Worm (Caenorhabditis elegans) whole organism, L4 larva: Measurements from ENCODE around the gene srx-21.

Source experiments
- D1046.2 ChIP-seq: fragments of 200-800 bp; sonication (Bioruptor generic); IDR thresholded peaks from 2 replicates; pipeline ENCODE4 v1.3.6; 2022; ENCODE audit warnings: missing genetic modification characterization, missing compliant biosample characterization
- F10B5.3 ChIP-seq: sonication (generic microtip); optimal IDR thresholded peaks from 2 replicates; lab custom pipeline; 2016; ENCODE audit warnings: mild to moderate bottlenecking, missing genetic modification characterization, missing compliant biosample characterization
- F37D6.2 ChIP-seq: sonication (generic microtip); optimal IDR thresholded peaks from 2 replicates; lab custom pipeline; 2016; ENCODE audit warnings: mild to moderate bottlenecking, missing genetic modification characterization, missing compliant biosample characterization
- F44E2.7 ChIP-seq: fragments of 200-800 bp; sonication (Bioruptor generic); IDR thresholded peaks from 2 replicates; pipeline ENCODE4 v2.1.2; 2022; ENCODE audit warnings: missing genetic modification characterization, missing compliant biosample characterization
- F49E8.2 ChIP-seq: sonication (generic microtip); optimal IDR thresholded peaks from 2 replicates; lab custom pipeline; 2016; ENCODE audit warnings: missing compliant biosample characterization, mild to moderate bottlenecking, missing genetic modification characterization, borderline replicate concordance
- T20F7.1 ChIP-seq: fragments of 200-800 bp; sonication (Bioruptor generic); optimal IDR thresholded peaks from 2 replicates; lab custom pipeline; 2018; ENCODE audit warnings: mild to moderate bottlenecking, missing genetic modification characterization, missing compliant biosample characterization
- Y5F2A.4 ChIP-seq: fragments of 200-800 bp; sonication (Bioruptor generic); optimal IDR thresholded peaks from 2 replicates; lab custom pipeline; 2018; ENCODE audit warnings: mild to moderate bottlenecking, missing genetic modification characterization, missing compliant biosample characterization
- ZK546.5 ChIP-seq, 2 experiments: sonication (generic microtip); optimal IDR thresholded peaks; 2 replicates each; lab custom pipeline; 2017; ENCODE audit warnings: missing biosample characterization in 2 of 2, missing genetic modification characterization in 2 of 2
- aha-1 ChIP-seq: fragments of 150-350 bp; peaks from one replicate; lab custom pipeline; 2014; ENCODE audit warnings: missing biosample characterization, missing genetic modification characterization
- ama-1 ChIP-seq: fragments of 150-350 bp; optimal IDR thresholded peaks from 2 replicates; lab custom pipeline; 2014; ENCODE audit warnings: inconsistent platforms, mixed read lengths
- attf-4 ChIP-seq: sonication (generic microtip); optimal IDR thresholded peaks from 3 replicates; lab custom pipeline; 2017; ENCODE audit warnings: missing biosample characterization, missing genetic modification characterization
- ceh-20 ChIP-seq: fragments of 200-800 bp; sonication (Bioruptor generic); IDR thresholded peaks from 2 replicates; pipeline ENCODE4 v1.3.6; 2022; ENCODE audit warnings: missing genetic modification reagents, missing genetic modification characterization, missing compliant biosample characterization
- ceh-32 ChIP-seq: sonication (generic microtip); optimal IDR thresholded peaks from 2 replicates; lab custom pipeline; 2016; ENCODE audit warnings: mild to moderate bottlenecking, missing genetic modification characterization, missing compliant biosample characterization; ENCODE audit not compliant: poor library complexity
- ceh-82 ChIP-seq: sonication (generic microtip); optimal IDR thresholded peaks from 2 replicates; lab custom pipeline; 2017; ENCODE audit warnings: missing biosample characterization, missing genetic modification characterization
- dmd-6 ChIP-seq: fragments of 200-800 bp; sonication (Bioruptor generic); IDR thresholded peaks from 2 replicates; pipeline ENCODE4 v1.3.6; 2022; ENCODE audit warnings: missing genetic modification reagents, missing genetic modification characterization, missing compliant biosample characterization
- duxl-1 ChIP-seq: sonication (generic microtip); optimal IDR thresholded peaks from 2 replicates; lab custom pipeline; 2016; ENCODE audit warnings: mild to moderate bottlenecking, missing genetic modification characterization, moderate library complexity, missing compliant biosample characterization; ENCODE audit not compliant: poor library complexity
- dve-1 ChIP-seq: sonication (generic microtip); optimal IDR thresholded peaks from 2 replicates; lab custom pipeline; 2017; ENCODE audit warnings: antibody characterized with exemption, mild to moderate bottlenecking, missing genetic modification characterization, missing compliant biosample characterization; ENCODE audit not compliant: insufficient read depth
- egl-27 ChIP-seq: sonication (generic microtip); optimal IDR thresholded peaks from 3 replicates; lab custom pipeline; 2017; ENCODE audit warnings: missing biosample characterization, missing genetic modification reagents, missing genetic modification characterization
- egl-43 ChIP-seq: fragments of 200-800 bp; sonication (Bioruptor generic); IDR thresholded peaks from 2 replicates; pipeline ENCODE4 v1.3.6; 2022; ENCODE audit warnings: missing genetic modification reagents, missing genetic modification characterization, missing compliant biosample characterization
- fos-1 ChIP-seq: fragments of 150-350 bp; optimal IDR thresholded peaks from 2 replicates; lab custom pipeline; 2014; ENCODE audit warnings: missing biosample characterization, missing genetic modification characterization
- hlh-11 ChIP-seq: fragments of 200-800 bp; sonication (Bioruptor generic); optimal IDR thresholded peaks from 2 replicates; lab custom pipeline; 2018; ENCODE audit warnings: mild to moderate bottlenecking, missing genetic modification characterization, missing compliant biosample characterization
- hlh-30 ChIP-seq: sonication (generic microtip); optimal IDR thresholded peaks from 2 replicates; lab custom pipeline; 2017; ENCODE audit warnings: antibody characterized with exemption, mild to moderate bottlenecking, missing genetic modification characterization, missing compliant biosample characterization; ENCODE audit not compliant: insufficient read depth
- jun-1 ChIP-seq: fragments of 150-350 bp; optimal IDR thresholded peaks from 2 replicates; lab custom pipeline; 2014; ENCODE audit warnings: missing biosample characterization, missing genetic modification reagents, missing genetic modification characterization
- lin-13 ChIP-seq: fragments of 150-350 bp; optimal IDR thresholded peaks from 2 replicates; lab custom pipeline; 2014; ENCODE audit warnings: missing biosample characterization, missing genetic modification reagents, missing genetic modification characterization
- lin-29 ChIP-seq: fragments of 200-800 bp; sonication (Bioruptor generic); IDR thresholded peaks from 2 replicates; pipeline ENCODE4 v1.3.6; 2022; ENCODE audit warnings: missing genetic modification reagents, missing genetic modification characterization, missing compliant biosample characterization
- lsy-2 ChIP-seq, 2 experiments: fragments of 150-350 bp in 1 of 2; sonication (generic microtip) in 1 of 2; optimal IDR thresholded peaks; 2 replicates each; lab custom pipeline; 2014 to 2017; ENCODE audit warnings: missing biosample characterization in 2 of 2, missing genetic modification characterization in 2 of 2
- madf-5 ChIP-seq, 2 experiments: fragments of 200-800 bp; sonication (Bioruptor generic); IDR thresholded peaks; 2 replicates each; pipeline ENCODE4 v1.3.6; 2022; ENCODE audit warnings: missing compliant biosample characterization in 2 of 2, missing genetic modification characterization in 2 of 2
- mdt-29 ChIP-seq: fragments of 200-800 bp; sonication (Bioruptor generic); IDR thresholded peaks from 2 replicates; pipeline ENCODE4 v1.3.6; 2022; ENCODE audit warnings: missing genetic modification reagents, missing genetic modification characterization, missing compliant biosample characterization
- mep-1 ChIP-seq: fragments of 150-350 bp; sonication (generic microtip); optimal IDR thresholded peaks from 3 replicates; lab custom pipeline; 2014; ENCODE audit warnings: missing biosample characterization, missing genetic modification characterization
- mes-2 ChIP-seq: sonication (generic microtip); optimal IDR thresholded peaks from 2 replicates; lab custom pipeline; 2016; ENCODE audit warnings: missing genotype, mild to moderate bottlenecking, missing genetic modification characterization, missing compliant biosample characterization; ENCODE audit not compliant: poor library complexity, severe bottlenecking
- nhr-10 ChIP-seq: fragments of 150-350 bp; optimal IDR thresholded peaks from 2 replicates; lab custom pipeline; 2014; ENCODE audit warnings: missing biosample characterization, missing genetic modification characterization
- nhr-237 ChIP-seq: sonication (generic microtip); optimal IDR thresholded peaks from 2 replicates; lab custom pipeline; 2017; ENCODE audit warnings: missing biosample characterization, missing genetic modification characterization
- nhr-42 ChIP-seq: fragments of 200-800 bp; sonication (Bioruptor generic); IDR thresholded peaks from 2 replicates; pipeline ENCODE4 v1.3.6; 2022; ENCODE audit warnings: missing genetic modification characterization, missing compliant biosample characterization
- nhr-48 ChIP-seq: sonication (generic microtip); optimal IDR thresholded peaks from 2 replicates; lab custom pipeline; 2016; ENCODE audit warnings: mild to moderate bottlenecking, missing genetic modification characterization, missing compliant biosample characterization
- php-3 ChIP-seq: fragments of 200-800 bp; sonication (Bioruptor generic); IDR thresholded peaks from 2 replicates; pipeline ENCODE4 v1.3.6; 2022; ENCODE audit warnings: missing genetic modification reagents, missing genetic modification characterization, missing compliant biosample characterization
- pqm-1 ChIP-seq: sonication (generic microtip); optimal IDR thresholded peaks from 2 replicates; lab custom pipeline; 2017; ENCODE audit warnings: missing biosample characterization, missing genetic modification characterization
- sdz-12 ChIP-seq: fragments of 200-800 bp; sonication (Bioruptor generic); optimal IDR thresholded peaks from 2 replicates; lab custom pipeline; 2018; ENCODE audit warnings: mild to moderate bottlenecking, missing genetic modification characterization, missing compliant biosample characterization
- set-16 ChIP-seq: fragments of 200-800 bp; sonication (Bioruptor generic); IDR thresholded peaks from 2 replicates; pipeline ENCODE4 v1.3.6; 2022; ENCODE audit warnings: missing genetic modification reagents, missing genetic modification characterization, missing compliant biosample characterization
- snpc-4 ChIP-seq: fragments of 150-350 bp; optimal IDR thresholded peaks from 2 replicates; lab custom pipeline; 2014; ENCODE audit warnings: missing biosample characterization, missing genetic modification characterization
- spr-1 ChIP-seq: sonication (generic microtip); optimal IDR thresholded peaks from 2 replicates; lab custom pipeline; 2016; ENCODE audit warnings: mild to moderate bottlenecking, missing genetic modification characterization, missing compliant biosample characterization
- spr-3 ChIP-seq: fragments of 200-800 bp; sonication (Bioruptor generic); optimal IDR thresholded peaks from 2 replicates; lab custom pipeline; 2018; ENCODE audit warnings: mild to moderate bottlenecking, missing genetic modification characterization, missing compliant biosample characterization
- unc-62 ChIP-seq, 3 experiments: fragments of 150-350 bp in 1 of 3; sonication (generic microtip); optimal IDR thresholded peaks in 2 of 3; peaks in 1 of 3; 1 replicate in 1 of 3; 2 replicates in 2 of 3; lab custom pipeline; 2014 to 2017; ENCODE audit warnings: missing biosample characterization in 3 of 3, missing genetic modification characterization in 3 of 3, missing genetic modification reagents in 3 of 3, missing genotype in 1 of 3
- zfp-2 ChIP-seq: sonication (generic microtip); optimal IDR thresholded peaks from 2 replicates; lab custom pipeline; 2016; ENCODE audit warnings: mild to moderate bottlenecking, missing genetic modification characterization, missing compliant biosample characterization
- zip-2 ChIP-seq: fragments of 150-350 bp; optimal IDR thresholded peaks from 2 replicates; lab custom pipeline; 2014; ENCODE audit warnings: missing biosample characterization, missing genetic modification characterization
- ztf-11 ChIP-seq: fragments of 150-350 bp; optimal IDR thresholded peaks from 2 replicates; lab custom pipeline; 2014; ENCODE audit warnings: missing biosample characterization, missing genetic modification characterization
- ztf-7 ChIP-seq: fragments of 150-350 bp; optimal IDR thresholded peaks from 2 replicates; lab custom pipeline; 2014; ENCODE audit warnings: missing biosample characterization, missing genetic modification characterization

The srx-21 gene

DNA sequence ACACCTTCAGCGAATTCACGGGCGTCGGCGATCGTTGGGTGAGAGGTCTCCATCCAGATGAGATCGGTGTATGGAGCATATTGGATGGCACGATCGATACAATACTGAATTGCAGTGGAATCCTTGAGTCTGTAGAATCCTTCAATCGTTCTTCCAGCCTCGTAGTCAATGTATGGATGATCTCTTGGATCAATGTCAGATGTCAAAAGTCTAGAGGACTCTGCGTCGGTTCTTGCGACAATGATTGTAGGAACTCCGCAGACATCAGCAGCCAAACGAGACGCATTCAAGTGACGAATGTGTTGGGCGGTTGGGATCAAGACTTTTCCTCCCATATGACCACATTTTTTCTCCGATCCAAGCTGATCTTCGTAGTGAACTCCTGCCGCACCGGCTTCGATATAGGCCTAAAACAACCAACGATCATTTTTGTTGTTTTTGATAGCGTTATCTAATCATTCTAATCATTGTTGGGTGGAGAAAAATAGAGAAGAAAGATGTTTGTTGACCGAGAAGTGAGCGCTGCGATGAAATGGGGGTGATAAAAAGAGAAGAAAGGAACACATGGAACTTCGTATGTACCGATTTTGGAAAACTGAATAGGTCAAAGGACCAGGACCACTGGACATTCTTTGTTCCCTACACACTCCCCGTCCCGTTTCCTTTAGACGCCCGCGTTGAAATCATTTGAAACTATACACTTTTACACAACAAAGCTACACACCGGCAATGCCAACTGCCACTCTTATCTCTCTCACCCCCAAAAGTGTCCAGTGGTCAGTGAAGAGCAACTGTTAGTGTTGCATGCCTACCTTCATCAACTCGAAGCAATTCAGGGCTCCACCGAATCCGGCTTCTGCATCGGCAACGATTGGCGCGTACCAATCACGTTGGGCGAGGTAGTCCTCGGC is 50.0 kb downstream of the srx-21 start (continued):
- TF ChIP-seq F44E2.7 (GFP tag; lab: Robert Waterston, UW), result no peak
- peak; percentile 11 for TF ChIP-seq mes-2 (tag; lab: Kevin White, UChicago)
- no peak; the same call in 1 of the 2 replicates for TF ChIP-seq lin-29 (GFP tag; lab: Robert Waterston, UW)
- TF ChIP-seq spr-3 (GFP tag; lab: Kevin White, UChicago), result no peak
- TF ChIP-seq F10B5.3 (tag; lab: Kevin White, UChicago), result no peak
- TF ChIP-seq D1046.2 (GFP tag; lab: Robert Waterston, UW), result no peak
- peak; percentile 15 for TF ChIP-seq zip-2 (tag; lab: Kevin White, UChicago)
- TF ChIP-seq aha-1 (tag; lab: Kevin White, UChicago), result peak; percentile 97
- TF ChIP-seq egl-27 (tag; lab: Kevin White, UChicago), result no peak
- TF ChIP-seq snpc-4, result no peak
- peak; percentile 44 for TF ChIP-seq pqm-1 (tag; lab: Kevin White, UChicago)
- TF ChIP-seq nhr-237 (tag; lab: Kevin White, UChicago), result no peak
- no peak for TF ChIP-seq hlh-11 (tag; lab: Kevin White, UChicago)
- no peak for TF ChIP-seq ztf-7 (tag; lab: Kevin White, UChicago)
- TF ChIP-seq zfp-2 (tag; lab: Kevin White, UChicago), result no peak
- no peak for TF ChIP-seq duxl-1
- TF ChIP-seq F37D6.2 (tag; lab: Kevin White, UChicago), result no peak
- TF ChIP-seq hlh-30 (tag; lab: Kevin White, UChicago), result no peak
- TF ChIP-seq egl-43 (GFP tag; lab: Robert Waterston, UW), result no peak
- no peak; a peak in 1 of 4 replicates for TF ChIP-seq madf-5 (GFP tag; IDR thresholded peaks at IDR 0.05; lab: Robert Waterston, UW)
- no peak for TF ChIP-seq lin-13 (GFP tag; lab: Kevin White, UChicago)
- TF ChIP-seq mdt-29 (GFP tag; lab: Robert Waterston, UW), result no peak
- no peak for TF ChIP-seq ztf-11
- TF ChIP-seq ZK546.5 (tag; optimal IDR thresholded peaks at IDR 0.05; lab: Kevin White, UChicago), result no peak
- TF ChIP-seq T20F7.1 (GFP tag; lab: Kevin White, UChicago), result no peak
- TF ChIP-seq nhr-10 (tag; lab: Kevin White, UChicago), result peak; percentile 22
- TF ChIP-seq nhr-48 (tag; lab: Kevin White, UChicago), result no peak
- TF ChIP-seq ceh-82 (tag; lab: Kevin White, UChicago), result no peak
- no peak for TF ChIP-seq ceh-32 (tag; lab: Kevin White, UChicago)
- TF ChIP-seq sdz-12 (GFP tag; lab: Kevin White, UChicago), result no peak

DNA sequence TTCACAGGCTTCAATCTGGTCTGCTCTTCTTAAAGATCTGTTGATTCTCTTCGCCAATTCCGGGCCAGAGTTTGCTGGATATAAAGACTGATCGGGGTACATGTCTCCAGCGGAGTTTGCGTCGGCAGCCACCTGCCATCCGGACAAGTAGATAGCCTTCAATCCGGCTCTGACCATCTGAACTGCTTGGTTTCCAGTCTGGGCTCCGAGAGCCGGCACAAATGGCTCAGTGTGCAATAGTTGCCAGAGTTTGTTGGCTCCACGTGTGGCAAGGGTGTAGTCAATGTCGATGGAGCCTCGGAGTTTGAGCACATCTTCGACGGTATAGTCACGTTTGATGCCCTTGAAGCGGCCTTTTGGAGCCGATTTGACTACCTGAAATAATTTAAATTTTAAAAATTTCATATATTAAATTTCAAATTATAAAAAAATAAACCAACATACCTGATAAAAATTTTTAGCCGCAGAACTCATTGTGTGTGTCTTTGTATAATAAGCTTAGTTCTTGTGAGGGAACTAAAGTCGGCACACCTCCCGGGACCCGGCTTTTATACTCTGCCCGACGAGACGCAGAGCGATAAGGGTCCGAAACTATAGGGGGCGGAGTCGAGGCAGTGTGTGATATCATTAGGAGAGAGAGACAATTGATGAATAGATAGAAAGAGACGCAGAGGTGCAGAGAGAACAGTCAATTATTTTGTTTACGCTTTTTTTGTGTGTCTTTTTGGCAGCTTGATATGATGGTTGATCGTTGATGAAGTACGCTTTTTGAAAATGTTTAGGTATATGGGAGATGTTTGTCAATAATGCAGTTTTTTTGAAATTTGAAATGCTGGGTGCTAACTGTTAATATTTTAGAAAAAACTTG is 50.9 kb downstream of the srx-21 start, which contains the start of the genes icl-1 and srh-2:
Gene icl-1, minus strand, starts transcription at position 521 of the 868 bp plus-strand sequence.
Gene srh-2, plus strand, starts transcription at position 818 of the 868 bp plus-strand sequence.
- TF ChIP-seq zfp-2 (tag; lab: Kevin White, UChicago) (no peak), jun-1 (tag; lab: Kevin White, UChicago) (no peak), set-16 (peak; percentile 76), nhr-10 (tag; lab: Kevin White, UChicago) (peak; percentile 64), nhr-42 (GFP tag; lab: Robert Waterston, UW) (0 out of 2 replicates have a peak, but pooled peaks have one; percentile 46), lsy-2 (tag; optimal IDR thresholded peaks at IDR 0.05; lab: Kevin White, UChicago) (peak in 1 of 2 experiments; percentile 47), ama-1 (lab: Kevin White, UChicago) (peak; percentile 95), dve-1 (tag; lab: Kevin White, UChicago) (peak; percentile 85), F44E2.7 (GFP tag; lab: Robert Waterston, UW) (no peak), spr-1 (no peak), hlh-30 (tag; lab: Kevin White, UChicago) (peak; percentile 62), F49E8.2 (no peak), mep-1 (tag; lab: Kevin White, UChicago) (peak; percentile 73), ceh-20 (peak; percentile 9; the same call in 1 of the 2 replicates), Y5F2A.4 (GFP tag; lab: Kevin White, UChicago) (peak; percentile 65), unc-62 (GFP tag; optimal IDR thresholded peaks at IDR 0.05 in 1 of 2; lab: Kevin White, UChicago) (no peak), unc-62 (tag; optimal IDR thresholded peaks at IDR 0.05; lab: Kevin White, UChicago) (no peak), fos-1 (tag; lab: Kevin White, UChicago) (no peak), php-3 (GFP tag; lab: Robert Waterston, UW) (no peak), nhr-237 (tag; lab: Kevin White, UChicago) (no peak), dmd-6 (GFP tag; lab: Robert Waterston, UW) (peak; percentile 32; the same call in 1 of the 2 replicates), attf-4 (no peak)
